Fruit fly (Drosophila melanogaster) whole organism, adult: ENCODE measurements around the gene Hayan.

Experiments
- CG11617 ChIP-seq: fragments of 200-800 bp; sonication (Bioruptor generic); optimal IDR thresholded peaks from 2 replicates; lab custom pipeline; 2017; ENCODE audit warnings: mild to moderate bottlenecking, missing biosample characterization, missing genetic modification reagents, missing genetic modification characterization
- CG1620 ChIP-seq: fragments of 200-800 bp; sonication (Bioruptor generic); optimal IDR thresholded peaks from 2 replicates; lab custom pipeline; 2016; ENCODE audit warnings: missing biosample characterization, missing genetic modification characterization
- CG33017 ChIP-seq: fragments of 200-800 bp; sonication (Bioruptor generic); optimal IDR thresholded peaks from 2 replicates; lab custom pipeline; 2018; ENCODE audit warnings: missing biosample characterization, mild to moderate bottlenecking, missing genetic modification characterization, moderate library complexity
- kay ChIP-seq: fragments of 200-800 bp; sonication (Bioruptor generic); peaks from one replicate; lab custom pipeline; 2016; ENCODE audit warnings: missing biosample characterization, missing genetic modification characterization, borderline replicate concordance
- ovo ChIP-seq: fragments of 200-800 bp; sonication (Bioruptor generic); optimal IDR thresholded peaks from 2 replicates; lab custom pipeline; 2016; ENCODE audit warnings: missing biosample characterization, missing genetic modification characterization
- pad ChIP-seq: fragments of 200-800 bp; sonication (Bioruptor generic); optimal IDR thresholded peaks from 3 replicates; lab custom pipeline; 2017; ENCODE audit warnings: missing biosample characterization, missing genetic modification characterization, mild to moderate bottlenecking, moderate library complexity, missing genetic modification reagents

DNA sequence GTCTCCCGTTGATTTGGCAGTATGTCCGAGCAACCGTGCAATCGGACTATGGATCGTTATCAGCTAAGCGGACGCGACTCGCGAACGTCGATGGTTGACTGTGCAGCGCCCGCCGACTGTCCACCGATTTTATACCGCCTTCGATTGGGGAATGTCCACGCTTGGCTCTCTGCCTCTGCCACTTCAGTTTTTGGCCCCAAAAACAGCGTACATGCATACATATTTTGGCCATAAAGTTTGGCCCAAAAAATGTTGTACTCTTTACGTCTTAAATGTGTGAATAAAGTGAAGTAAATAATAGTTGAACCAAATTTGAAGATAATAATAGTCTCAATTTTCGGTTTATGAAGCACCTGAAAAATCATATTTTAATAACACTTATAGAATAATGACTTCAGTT is 43.1 kb downstream of the Hayan start, which contains the start of gene CG32548:
- no peak for TF ChIP-seq CG1620
- TF ChIP-seq kay: no peak
- TF ChIP-seq ovo (GFP tag; lab: Kevin White, UChicago): no peak
- no peak for TF ChIP-seq CG11617 (GFP tag; lab: Kevin White, UChicago)
- TF ChIP-seq pad (GFP tag; lab: Kevin White, UChicago): no peak
- no peak for TF ChIP-seq CG33017 (tag; lab: Kevin White, UChicago)
